Worm (Caenorhabditis elegans): Measurements from ENCODE around the gene let-60.

Gene let-60

ce11 chrIV:11694143-11694542, 3.3 kb upstream of the let-60 start, which contains the start of gene ZK792.7:
TSS of gene ZK792.7 (plus strand) at chrIV:11694443.
- TF ChIP-seq madf-3 (GFP tag; IDR thresholded peaks at IDR 0.05): no peak
- TF ChIP-seq unc-130 (GFP tag; optimal IDR thresholded peaks at IDR 0.05): no peak
- no peak for TF ChIP-seq mcd-1 (GFP tag; IDR thresholded peaks at IDR 0.05)
- TF ChIP-seq ztf-22 (GFP tag; optimal IDR thresholded peaks at IDR 0.05): no peak
- TF ChIP-seq xnd-1 (tag; optimal IDR thresholded peaks at IDR 0.05): no peak
- no peak for TF ChIP-seq K12H6.12 (tag; optimal IDR thresholded peaks at IDR 0.05)
- TF ChIP-seq let-526 (GFP tag; IDR thresholded peaks at IDR 0.05): no peak
- TF ChIP-seq egl-44 (GFP tag; IDR thresholded peaks at IDR 0.05): no peak
- no peak for TF ChIP-seq T07F8.4 (tag; optimal IDR thresholded peaks at IDR 0.05)
- no peak for TF ChIP-seq Y53G8AR.9 (GFP tag; conservative IDR thresholded peaks at IDR 0.05)
- no peak for TF ChIP-seq F55B11.4 (tag; optimal IDR thresholded peaks at IDR 0.05; ENCODE audit: borderline replicate concordance, insufficient read depth)
- TF ChIP-seq hmg-1.2 (GFP tag; IDR thresholded peaks at IDR 0.05): no peak

DNA sequence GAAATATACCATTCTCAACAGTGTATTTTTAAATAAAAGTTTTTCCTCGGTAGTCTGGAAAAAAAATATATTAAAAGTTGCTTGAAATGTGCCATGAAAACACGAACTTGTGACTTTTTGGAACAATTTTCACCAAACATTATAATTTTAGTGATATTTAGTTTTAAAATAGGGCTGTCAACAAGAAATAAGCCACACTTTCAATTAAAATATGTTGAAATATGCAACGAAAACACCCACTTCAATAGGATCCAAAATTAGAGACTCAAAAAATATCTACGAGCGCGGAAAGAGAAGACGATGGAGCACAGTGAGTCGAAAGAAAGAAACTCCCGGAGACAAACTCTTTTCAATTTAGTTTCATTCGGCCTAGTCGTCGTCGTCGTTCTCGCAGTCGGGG, 2.6 kb upstream of the let-60 start, which contains the start of gene ZK792.12:
ZK792.12 (plus strand) TSS at position 301 of the 400 bp plus-strand sequence.
- no peak for TF ChIP-seq lsl-1 (GFP tag; optimal IDR thresholded peaks at IDR 0.05)

DNA sequence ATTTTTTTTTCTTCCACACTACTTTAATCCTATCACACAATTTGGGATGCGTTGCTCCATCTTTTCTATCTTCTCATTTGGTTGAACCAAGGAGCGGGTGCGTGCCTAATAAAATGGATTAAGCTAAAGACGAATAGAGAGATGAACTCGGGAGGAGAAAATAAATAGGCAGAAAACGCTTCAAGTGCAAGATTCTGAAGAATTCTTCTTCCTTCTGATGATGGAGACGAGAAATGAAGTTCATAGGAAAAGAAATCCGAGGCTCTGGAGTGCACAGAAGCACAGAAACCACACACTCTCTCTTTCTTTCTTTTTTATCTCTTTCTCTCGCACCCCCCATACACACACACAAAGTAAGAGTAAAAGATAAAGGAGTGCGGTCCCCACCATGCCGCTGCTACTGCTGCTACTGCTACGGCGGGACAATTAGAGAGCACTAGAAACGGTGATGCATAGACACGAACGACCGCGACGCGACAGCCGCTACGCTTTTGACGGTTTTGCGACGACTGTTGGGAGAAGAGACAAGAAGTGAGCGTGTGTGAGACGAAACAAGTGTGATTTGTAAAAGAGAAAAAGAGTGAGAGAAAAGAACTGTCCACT, 1.3 kb upstream of the let-60 start:
- TF ChIP-seq hmg-20 (GFP tag; IDR thresholded peaks at IDR 0.05) (no peak), dpl-1 (GFP tag; optimal IDR thresholded peaks at IDR 0.05) (no peak), attf-3 (GFP tag; conservative IDR thresholded peaks at IDR 0.05) (no peak), aptf-2 (GFP tag; conservative IDR thresholded peaks at IDR 0.05) (no peak), ceh-91 (GFP tag; IDR thresholded peaks at IDR 0.05) (no peak), nfya-2 (GFP tag; IDR thresholded peaks at IDR 0.05) (no peak), F23B12.7 (tag; optimal IDR thresholded peaks at IDR 0.05; ENCODE audit: insufficient read depth) (no peak), C17E4.6 (GFP tag; IDR thresholded peaks at IDR 0.05) (no peak), Y79H2A.3 (GFP tag; conservative IDR thresholded peaks at IDR 0.05) (no peak), cebp-2 (GFP tag; IDR thresholded peaks at IDR 0.05) (no peak), F37B4.10 (GFP tag; IDR thresholded peaks at IDR 0.05) (no peak), nhr-120 (GFP tag; IDR thresholded peaks at IDR 0.05) (no peak), madf-3 (GFP tag; IDR thresholded peaks at IDR 0.05) (peak; percentile 83), lin-40 (tag; optimal IDR thresholded peaks at IDR 0.05) (peak; percentile 58), egrh-3 (GFP tag; IDR thresholded peaks at IDR 0.05) (peak; percentile 47), ceh-79 (tag; optimal IDR thresholded peaks at IDR 0.05) (no peak), snpc-1.3 (tag; optimal IDR thresholded peaks at IDR 0.05; ENCODE audit: insufficient read depth) (no peak), hsf-1 (GFP tag; IDR thresholded peaks at IDR 0.05) (no peak), rec-8 (tag; optimal IDR thresholded peaks at IDR 0.05) (no peak), madf-10 (tag; optimal IDR thresholded peaks at IDR 0.05) (peak; percentile 94), Y67H2A.10 (GFP tag; conservative IDR thresholded peaks at IDR 0.05) (0 out of 2 replicates have a peak, but pooled peaks have one; percentile 27), ztf-3 (GFP tag; optimal IDR thresholded peaks at IDR 0.05) (no peak), nfyb-1 (GFP tag; IDR thresholded peaks at IDR 0.05) (peak; percentile 49; the same call in 1 of the 2 replicates), hrde-1 (tag; optimal IDR thresholded peaks at IDR 0.05; ENCODE audit: borderline replicate concordance) (no peak), chd-7 (tag; optimal IDR thresholded peaks at IDR 0.05) (peak; percentile 62), athp-1 (tag; optimal IDR thresholded peaks at IDR 0.05) (no peak), ekl-4 (GFP tag; IDR thresholded peaks at IDR 0.05) (no peak), ztf-28 (GFP tag; IDR thresholded peaks at IDR 0.05) (no peak), T26A5.8 (tag; optimal IDR thresholded peaks at IDR 0.05) (no peak), fkh-3 (tag; optimal IDR thresholded peaks at IDR 0.05) (no peak), lin-26 (GFP tag; IDR thresholded peaks at IDR 0.05) (peak; percentile 53; the same call in 1 of the 2 replicates), ceh-27 (GFP tag; optimal IDR thresholded peaks at IDR 0.05) (peak; percentile 32), ceh-40 (GFP tag; IDR thresholded peaks at IDR 0.05) (no peak)
